Fruit fly (Drosophila melanogaster) whole organism, embryonic: Measurements from ENCODE around the gene CG7766.
A peak's percentile ranks its signal among the peaks of the same experiment; 100 is the strongest.

Source experiments
- CG10147 ChIP-seq: fragments of 200-800 bp; sonication (Bioruptor generic); optimal IDR thresholded peaks from 2 replicates; lab custom pipeline; 2019; ENCODE audit warnings: missing biosample characterization, mild to moderate bottlenecking, missing genetic modification characterization, moderate library complexity
- CG10209 ChIP-seq: fragments of 200-800 bp; sonication (Bioruptor generic); optimal IDR thresholded peaks from 3 replicates; lab custom pipeline; 2017; ENCODE audit warnings: missing biosample characterization, mild to moderate bottlenecking, missing genetic modification characterization, missing genetic modification reagents
- CG10267 ChIP-seq: fragments of 200-800 bp; sonication (Bioruptor generic); optimal IDR thresholded peaks from 2 replicates; lab custom pipeline; 2018; ENCODE audit warnings: missing biosample characterization, mild to moderate bottlenecking, missing genetic modification characterization, moderate library complexity
- CG10959 ChIP-seq: fragments of 200-800 bp; sonication (Bioruptor generic); IDR thresholded peaks from 2 replicates; pipeline ENCODE4 v1.3.6; 2022; ENCODE audit warnings: missing biosample characterization, missing genetic modification characterization
- CG11504 ChIP-seq: fragments of 200-800 bp; sonication (Bioruptor generic); optimal IDR thresholded peaks from 3 replicates; lab custom pipeline; 2019; ENCODE audit warnings: missing biosample characterization, mild to moderate bottlenecking, missing genetic modification characterization, moderate library complexity
- CG11695 ChIP-seq: fragments of 200-800 bp; sonication (Bioruptor generic); IDR thresholded peaks from 3 replicates; pipeline ENCODE4 v1.3.6; 2022; ENCODE audit warnings: missing biosample characterization, missing genetic modification characterization
- CG11723 ChIP-seq: fragments of 200-800 bp; sonication (Bioruptor generic); optimal IDR thresholded peaks from 2 replicates; lab custom pipeline; 2017; ENCODE audit warnings: missing biosample characterization, mild to moderate bottlenecking, missing genetic modification characterization
- CG13287 ChIP-seq: fragments of 200-800 bp; sonication (Bioruptor generic); IDR thresholded peaks from 2 replicates; pipeline ENCODE4 v1.3.6; 2022; ENCODE audit warnings: missing biosample characterization, missing genetic modification characterization; ENCODE audit not compliant: partially characterized antibody
- CG1603 ChIP-seq: fragments of 200-800 bp; sonication (Bioruptor generic); optimal IDR thresholded peaks from 2 replicates; lab custom pipeline; 2019; ENCODE audit warnings: missing biosample characterization, mild to moderate bottlenecking, missing genetic modification characterization, moderate library complexity
- CG17359 ChIP-seq: fragments of 200-800 bp; sonication (Bioruptor generic); optimal IDR thresholded peaks from 3 replicates; lab custom pipeline; 2018; ENCODE audit warnings: missing biosample characterization, mild to moderate bottlenecking, missing genetic modification characterization, moderate library complexity
- CG17912 ChIP-seq: fragments of 200-800 bp; sonication (Bioruptor generic); optimal IDR thresholded peaks from 2 replicates; lab custom pipeline; 2018; ENCODE audit warnings: missing biosample characterization, mild to moderate bottlenecking, missing genetic modification characterization
- CG33213 ChIP-seq: fragments of 200-800 bp; sonication (Bioruptor generic); optimal IDR thresholded peaks from 3 replicates; lab custom pipeline; 2016; ENCODE audit warnings: missing biosample characterization, missing genetic modification characterization
- CG34376 ChIP-seq: fragments of 200-800 bp; sonication (Bioruptor generic); optimal IDR thresholded peaks from 2 replicates; lab custom pipeline; 2018; ENCODE audit warnings: missing biosample characterization, mild to moderate bottlenecking, missing genetic modification characterization
- CG43689 ChIP-seq: fragments of 200-800 bp; sonication (Bioruptor generic); IDR thresholded peaks from 2 replicates; pipeline ENCODE4 v1.3.6; 2022; ENCODE audit warnings: missing biosample characterization, missing genetic modification characterization
- CG4424 ChIP-seq: fragments of 200-800 bp; sonication (Bioruptor generic); optimal IDR thresholded peaks from 3 replicates; lab custom pipeline; 2016; ENCODE audit warnings: missing biosample characterization, missing genetic modification characterization
- CG6175 ChIP-seq: fragments of 200-800 bp; sonication (Bioruptor generic); IDR thresholded peaks from 3 replicates; pipeline ENCODE4 v1.3.6; 2022; ENCODE audit warnings: missing biosample characterization, missing genetic modification characterization
- CG6689 ChIP-seq: fragments of 200-800 bp; sonication (Bioruptor generic); IDR thresholded peaks from 2 replicates; pipeline ENCODE4 v1.3.6; 2022; ENCODE audit warnings: missing biosample characterization, missing genetic modification characterization
- CG6854 ChIP-seq: fragments of 200-800 bp; sonication (Bioruptor generic); optimal IDR thresholded peaks from 3 replicates; lab custom pipeline; 2017; ENCODE audit warnings: missing biosample characterization, mild to moderate bottlenecking, missing genetic modification characterization
- CG7839 ChIP-seq: fragments of 200-800 bp; sonication (Bioruptor generic); optimal IDR thresholded peaks from 3 replicates; lab custom pipeline; 2018; ENCODE audit warnings: missing biosample characterization, mild to moderate bottlenecking, missing genetic modification characterization, moderate library complexity
- CG7963 ChIP-seq: fragments of 200-800 bp; sonication (Bioruptor generic); IDR thresholded peaks from 3 replicates; pipeline ENCODE4 v1.3.6; 2022; ENCODE audit warnings: missing biosample characterization, missing genetic modification characterization; ENCODE audit not compliant: partially characterized antibody
- CG8089 ChIP-seq: fragments of 200-800 bp; sonication (Bioruptor generic); optimal IDR thresholded peaks from 3 replicates; lab custom pipeline; 2016; ENCODE audit warnings: missing biosample characterization, missing genetic modification characterization
- CG9876 ChIP-seq: fragments of 200-800 bp; sonication (Bioruptor generic); optimal IDR thresholded peaks from 2 replicates; lab custom pipeline; 2016; ENCODE audit warnings: missing biosample characterization, missing genetic modification characterization
- D ChIP-seq, 2 experiments: fragments of 200-800 bp in 1 of 2; fragments of >200 bp in 1 of 2; sonication (Bioruptor generic) in 1 of 2; optimal IDR thresholded peaks; 2 replicates in 1 of 2; 3 replicates in 1 of 2; lab custom pipeline; 2017; ENCODE audit warnings: mild to moderate bottlenecking in 1 of 2, missing biosample characterization in 1 of 2, missing genetic modification characterization in 1 of 2, missing genetic modification reagents in 1 of 2
- D19B ChIP-seq: fragments of 200-800 bp; sonication (Bioruptor generic); optimal IDR thresholded peaks from 2 replicates; lab custom pipeline; 2017; ENCODE audit warnings: missing biosample characterization, mild to moderate bottlenecking, missing genetic modification characterization
- Elba2 ChIP-seq: fragments of 200-800 bp; sonication (Bioruptor generic); optimal IDR thresholded peaks from 3 replicates; lab custom pipeline; 2016; ENCODE audit warnings: missing biosample characterization, missing genetic modification characterization
- Gug ChIP-seq: fragments of 200-800 bp; sonication (Bioruptor generic); IDR thresholded peaks from 4 replicates; pipeline ENCODE4 v1.3.6; 2022; ENCODE audit warnings: missing biosample characterization, missing genetic modification characterization
- HHEX ChIP-seq: fragments of 200-800 bp; sonication (Bioruptor generic); optimal IDR thresholded peaks from 3 replicates; lab custom pipeline; 2017; ENCODE audit warnings: missing biosample characterization, mild to moderate bottlenecking, missing genetic modification characterization, missing genetic modification reagents
- Hey ChIP-seq: fragments of 200-800 bp; sonication (Bioruptor generic); optimal IDR thresholded peaks from 3 replicates; lab custom pipeline; 2018; ENCODE audit warnings: missing biosample characterization, mild to moderate bottlenecking, missing genetic modification characterization
- Hsf ChIP-seq: fragments of 200-800 bp; sonication (Bioruptor generic); optimal IDR thresholded peaks from 3 replicates; lab custom pipeline; 2016; ENCODE audit warnings: missing biosample characterization, missing genetic modification characterization
- Nf-YA ChIP-seq: fragments of 200-800 bp; sonication (Bioruptor generic); IDR thresholded peaks from 2 replicates; pipeline ENCODE4 v1.3.6; 2022; ENCODE audit warnings: missing biosample characterization, missing genetic modification characterization
- Oli ChIP-seq: fragments of 200-800 bp; sonication (Bioruptor generic); optimal IDR thresholded peaks from 2 replicates; lab custom pipeline; 2018; ENCODE audit warnings: missing biosample characterization, mild to moderate bottlenecking, missing genetic modification characterization, moderate library complexity
- Tbp ChIP-seq: fragments of >200 bp; optimal IDR thresholded peaks from 2 replicates; lab custom pipeline; 2018; ENCODE audit warnings: missing biosample characterization, missing genetic modification characterization
- croc ChIP-seq: fragments of 200-800 bp; sonication (Bioruptor generic); conservative IDR thresholded peaks from 3 replicates; pipeline ENCODE4 v1.3.6; 2022; ENCODE audit warnings: missing biosample characterization, missing genetic modification characterization
- ewg ChIP-seq: fragments of 200-800 bp; sonication (Bioruptor generic); optimal IDR thresholded peaks from 3 replicates; lab custom pipeline; 2017; ENCODE audit warnings: mild to moderate bottlenecking, missing biosample characterization, missing genetic modification reagents, missing genetic modification characterization
- fd102C ChIP-seq: fragments of 200-800 bp; sonication (Bioruptor generic); optimal IDR thresholded peaks from 2 replicates; lab custom pipeline; 2018; ENCODE audit warnings: missing biosample characterization, mild to moderate bottlenecking, missing genetic modification characterization, moderate library complexity
- fd64A ChIP-seq: fragments of 200-800 bp; sonication (Bioruptor generic); optimal IDR thresholded peaks from 3 replicates; lab custom pipeline; 2018; ENCODE audit warnings: missing biosample characterization, mild to moderate bottlenecking, missing genetic modification characterization
- gem ChIP-seq: fragments of 200-800 bp; sonication (Bioruptor generic); optimal IDR thresholded peaks from 2 replicates; lab custom pipeline; 2019; ENCODE audit warnings: missing biosample characterization, mild to moderate bottlenecking, missing genetic modification characterization, moderate library complexity
- grn ChIP-seq: fragments of 200-800 bp; sonication (Bioruptor generic); optimal IDR thresholded peaks from 3 replicates; lab custom pipeline; 2017; ENCODE audit warnings: missing biosample characterization, missing genetic modification characterization
- gsb ChIP-seq: fragments of 200-800 bp; sonication (Bioruptor generic); IDR thresholded peaks from 2 replicates; pipeline ENCODE4 v1.3.6; 2022; ENCODE audit warnings: missing biosample characterization, missing genetic modification characterization
- maf-S ChIP-seq: fragments of 200-800 bp; sonication (Bioruptor generic); optimal IDR thresholded peaks from 2 replicates; lab custom pipeline; 2016; ENCODE audit warnings: missing biosample characterization, missing genetic modification characterization
- mam ChIP-seq: fragments of 200-800 bp; sonication (Bioruptor generic); optimal IDR thresholded peaks from 3 replicates; lab custom pipeline; 2016; ENCODE audit warnings: missing biosample characterization, missing genetic modification characterization
- mirr ChIP-seq: fragments of 200-800 bp; sonication (Bioruptor generic); optimal IDR thresholded peaks from 3 replicates; lab custom pipeline; 2018; ENCODE audit warnings: missing biosample characterization, mild to moderate bottlenecking, missing genetic modification characterization
- nerfin-2 ChIP-seq: fragments of 200-800 bp; sonication (Bioruptor generic); IDR thresholded peaks from 2 replicates; pipeline ENCODE4 v1.3.6; 2022; ENCODE audit warnings: missing biosample characterization, missing genetic modification characterization; ENCODE audit not compliant: partially characterized antibody
- nmo ChIP-seq: fragments of 200-800 bp; sonication (Bioruptor generic); optimal IDR thresholded peaks from 2 replicates; lab custom pipeline; 2018; ENCODE audit warnings: missing biosample characterization, mild to moderate bottlenecking, missing genetic modification characterization, moderate library complexity
- pb ChIP-seq: fragments of 200-800 bp; sonication (Bioruptor generic); optimal IDR thresholded peaks from 3 replicates; lab custom pipeline; 2016; ENCODE audit warnings: missing biosample characterization, missing genetic modification characterization
- stwl ChIP-seq: fragments of 200-800 bp; sonication (Bioruptor generic); optimal IDR thresholded peaks from 3 replicates; lab custom pipeline; 2018; ENCODE audit warnings: missing biosample characterization, mild to moderate bottlenecking, missing genetic modification characterization, moderate library complexity
- vnd ChIP-seq: fragments of 200-800 bp; sonication (Bioruptor generic); IDR thresholded peaks from 3 replicates; pipeline ENCODE4 v1.3.6; 2022; ENCODE audit warnings: missing biosample characterization, missing genetic modification characterization; ENCODE audit not compliant: partially characterized antibody
- wdn ChIP-seq: fragments of 200-800 bp; sonication (Bioruptor generic); IDR thresholded peaks from 2 replicates; pipeline ENCODE4 v1.3.6; 2022; ENCODE audit warnings: missing biosample characterization, missing genetic modification characterization
- wor ChIP-seq: fragments of 200-800 bp; sonication (Bioruptor generic); IDR thresholded peaks from 2 replicates; pipeline ENCODE4 v1.3.6; 2022; ENCODE audit warnings: missing biosample characterization, missing genetic modification characterization

CG7766 gene

dm6 chrX:9141219-9141618 is 37.7 kb upstream of the CG7766 start (continued):
- peak; percentile 22 for TF ChIP-seq CG17912 (GFP tag; lab: Kevin White, UChicago)
- TF ChIP-seq CG7839, result peak; percentile 51
- TF ChIP-seq CG4424, result peak; percentile 75
- TF ChIP-seq Oli (tag; lab: Kevin White, UChicago), result peak; percentile 71
- no peak for TF ChIP-seq CG13287 (GFP tag; lab: Robert Waterston, UW)
- peak; percentile 86 for TF ChIP-seq CG1603
- no peak for TF ChIP-seq CG11504 (tag; lab: Kevin White, UChicago)
- TF ChIP-seq nmo (GFP tag; lab: Kevin White, UChicago), result peak; percentile 74
- TF ChIP-seq mirr, result peak; percentile 33
- TF ChIP-seq wor, result peak; percentile 75; the same call in 1 of the 2 replicates
- peak; percentile 75 for TF ChIP-seq croc (GFP tag; lab: Robert Waterston, UW)
- TF ChIP-seq CG10209 (GFP tag; lab: Kevin White, UChicago), result peak; percentile 72
- peak; percentile 72 for TF ChIP-seq pb
- peak; percentile 83 for TF ChIP-seq CG10959 (GFP tag; lab: Robert Waterston, UW)
- TF ChIP-seq ewg, result peak; percentile 53
- TF ChIP-seq CG7963 (GFP tag; lab: Robert Waterston, UW), result no peak
- no peak for TF ChIP-seq Tbp (GFP tag; lab: Kevin White, UChicago)
- peak; percentile 58; the same call in 1 of the 2 replicates for TF ChIP-seq wdn
- TF ChIP-seq CG9876 (GFP tag; lab: Kevin White, UChicago), result peak; percentile 47
- TF ChIP-seq HHEX (GFP tag; lab: Kevin White, UChicago), result peak; percentile 75
- TF ChIP-seq gsb (GFP tag; lab: Robert Waterston, UW), result peak; percentile 60
- TF ChIP-seq CG11695 (GFP tag; lab: Robert Waterston, UW), result peak; percentile 67; the same call in 1 of the 3 replicates
- no peak for TF ChIP-seq CG10147 (GFP tag; lab: Kevin White, UChicago)
- TF ChIP-seq Hey (tag; lab: Kevin White, UChicago), result peak; percentile 22
- TF ChIP-seq grn, result peak; percentile 31
- peak; percentile 29 for TF ChIP-seq CG6854
- TF ChIP-seq mam (GFP tag; lab: Kevin White, UChicago), result peak; percentile 72
- peak; percentile 56 for TF ChIP-seq fd64A (GFP tag; lab: Kevin White, UChicago)
- peak; percentile 49 for TF ChIP-seq Nf-YA (GFP tag; lab: Robert Waterston, UW)
- peak; percentile 73 for TF ChIP-seq Hsf (GFP tag; lab: Kevin White, UChicago)
- TF ChIP-seq CG6175, result peak; percentile 71; the same call in 1 of the 3 replicates
- no peak for TF ChIP-seq D (optimal IDR thresholded peaks at IDR 0.05; lab: Kevin White, UChicago)
- peak; percentile 70 for TF ChIP-seq D (GFP tag; optimal IDR thresholded peaks at IDR 0.05; lab: Kevin White, UChicago)
- peak; percentile 30; the same call in 1 of the 2 replicates for TF ChIP-seq CG43689 (GFP tag; lab: Robert Waterston, UW)
- TF ChIP-seq fd102C (GFP tag; lab: Kevin White, UChicago), result peak; percentile 26
- no peak for TF ChIP-seq Elba2
- TF ChIP-seq nerfin-2, result no peak
- peak; percentile 68 for TF ChIP-seq CG17359 (tag; lab: Kevin White, UChicago)
- TF ChIP-seq CG34376 (GFP tag; lab: Kevin White, UChicago), result peak; percentile 35
- TF ChIP-seq CG8089 (GFP tag; lab: Kevin White, UChicago), result peak; percentile 68
- TF ChIP-seq gem (tag; lab: Kevin White, UChicago), result peak; percentile 77
- TF ChIP-seq maf-S, result peak; percentile 37
- no peak for TF ChIP-seq vnd
- TF ChIP-seq stwl (tag; lab: Kevin White, UChicago), result peak; percentile 6
- peak; percentile 82 for TF ChIP-seq CG6689 (GFP tag; lab: Robert Waterston, UW)
- TF ChIP-seq Gug (GFP tag; lab: Robert Waterston, UW), result peak; percentile 91
- peak; percentile 45 for TF ChIP-seq CG33213
- TF ChIP-seq CG11723, result peak; percentile 41
- peak; percentile 57 for TF ChIP-seq CG10267 (tag; lab: Kevin White, UChicago)
- TF ChIP-seq D19B (GFP tag; lab: Kevin White, UChicago), result no peak
